Worm (Caenorhabditis elegans) whole organism, midembryonic: ENCODE results near the gene B0244.4.

Experiments used
- T22C8.4 ChIP-seq: fragments of 200-800 bp; sonication (Bioruptor generic); IDR thresholded peaks from 2 replicates; pipeline ENCODE4 v1.3.6; 2022; ENCODE audit warnings: missing genetic modification characterization, missing compliant biosample characterization
- cog-1 ChIP-seq: sonication (generic microtip); optimal IDR thresholded peaks from 2 replicates; lab custom pipeline; 2016; ENCODE audit warnings: missing genetic modification characterization, missing compliant biosample characterization
- flt-1 ChIP-seq: fragments of 200-800 bp; sonication (Bioruptor generic); IDR thresholded peaks from 2 replicates; pipeline ENCODE4 v1.3.6; 2022; ENCODE audit warnings: missing genetic modification characterization, missing compliant biosample characterization
- klf-2 ChIP-seq: fragments of 200-800 bp; sonication (Bioruptor generic); conservative IDR thresholded peaks from 2 replicates; pipeline ENCODE4 v1.3.6; 2022; ENCODE audit warnings: missing genetic modification reagents, missing genetic modification characterization, missing compliant biosample characterization
- med-1 ChIP-seq: sonication (generic microtip); optimal IDR thresholded peaks from 2 replicates; lab custom pipeline; 2017; ENCODE audit warnings: missing genetic modification characterization, mild to moderate bottlenecking, missing compliant biosample characterization, antibody characterized with exemption, missing genetic modification reagents; ENCODE audit not compliant: insufficient read depth
- ref-1 ChIP-seq: fragments of 200-800 bp; sonication (Bioruptor generic); conservative IDR thresholded peaks from 2 replicates; pipeline ENCODE4 v1.3.6; 2022; ENCODE audit warnings: missing genetic modification reagents, missing genetic modification characterization, missing compliant biosample characterization
- tab-1 ChIP-seq: fragments of 200-800 bp; sonication (Bioruptor generic); IDR thresholded peaks from 2 replicates; pipeline ENCODE4 v1.3.6; 2022; ENCODE audit warnings: missing genetic modification characterization, missing compliant biosample characterization
- ztf-23 ChIP-seq: fragments of 200-800 bp; sonication (Bioruptor generic); IDR thresholded peaks from 2 replicates; pipeline ENCODE4 v1.3.6; 2022; ENCODE audit warnings: missing genetic modification reagents, missing genetic modification characterization, missing compliant biosample characterization
- ztf-29 ChIP-seq: fragments of 200-800 bp; sonication (Bioruptor generic); IDR thresholded peaks from 2 replicates; pipeline ENCODE4 v1.3.6; 2022; ENCODE audit warnings: missing genetic modification reagents, missing genetic modification characterization, missing compliant biosample characterization

B0244.4 gene

DNA sequence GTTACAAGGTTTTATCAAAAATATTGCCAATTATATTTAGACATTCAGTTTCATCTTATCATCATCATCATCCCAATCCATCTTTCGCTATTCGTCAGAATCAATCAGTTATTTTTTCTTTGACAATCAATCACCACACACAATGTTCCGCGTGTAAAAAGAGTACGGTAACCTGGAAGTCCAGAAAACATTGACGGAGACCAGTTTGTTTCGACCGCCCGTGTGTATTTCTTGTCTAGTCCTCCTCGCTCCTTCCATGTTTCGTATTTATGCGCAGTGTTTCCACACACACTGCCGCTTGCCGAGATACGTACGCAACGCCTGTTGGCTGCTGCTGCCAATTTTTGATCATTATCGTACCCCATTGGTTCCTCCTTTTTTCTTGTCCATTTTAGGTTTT is 36.6 kb upstream of the B0244.4 start:
- TF ChIP-seq cog-1 (no peak), med-1 (GFP tag; lab: Kevin White, UChicago) (no peak), klf-2 (GFP tag; lab: Robert Waterston, UW) (no peak), ztf-23 (GFP tag; lab: Robert Waterston, UW) (no peak), tab-1 (GFP tag; lab: Robert Waterston, UW) (no peak), flt-1 (GFP tag; lab: Robert Waterston, UW) (no peak), ztf-29 (no peak), T22C8.4 (GFP tag; lab: Robert Waterston, UW) (no peak), ref-1 (GFP tag; lab: Robert Waterston, UW) (no peak)

DNA sequence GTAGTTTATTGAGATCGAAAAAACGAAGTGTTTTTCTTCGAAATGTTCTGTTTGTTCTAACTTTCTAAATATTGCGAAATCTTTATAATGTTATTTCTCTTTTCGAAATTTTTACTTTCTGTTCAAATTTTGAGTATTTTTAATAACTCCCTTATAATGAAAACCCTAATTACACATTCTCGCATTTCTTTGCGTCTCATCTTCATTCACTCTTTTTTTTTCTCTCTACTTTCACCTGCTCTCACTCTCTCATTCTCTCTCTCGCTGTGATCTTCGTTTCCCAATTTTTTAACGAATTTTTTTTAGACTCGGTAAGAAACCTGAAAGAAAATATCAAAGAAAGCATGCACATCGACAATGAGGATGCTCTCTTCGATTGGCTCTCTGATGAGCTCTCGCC is 36.0 kb upstream of the B0244.4 start, which contains the start of gene rbm-26:
TSS of gene rbm-26 (plus strand) at position 301 of the 400 bp plus-strand sequence.
- no peak for TF ChIP-seq T22C8.4 (GFP tag; lab: Robert Waterston, UW)
- no peak for TF ChIP-seq ref-1 (GFP tag; lab: Robert Waterston, UW)
- TF ChIP-seq ztf-23 (GFP tag; lab: Robert Waterston, UW) = no peak
- no peak for TF ChIP-seq klf-2 (GFP tag; lab: Robert Waterston, UW)
- TF ChIP-seq cog-1 = no peak
- TF ChIP-seq flt-1 (GFP tag; lab: Robert Waterston, UW) = no peak
- no peak for TF ChIP-seq tab-1 (GFP tag; lab: Robert Waterston, UW)
- TF ChIP-seq med-1 (GFP tag; lab: Kevin White, UChicago) = no peak
- TF ChIP-seq ztf-29 = no peak

DNA sequence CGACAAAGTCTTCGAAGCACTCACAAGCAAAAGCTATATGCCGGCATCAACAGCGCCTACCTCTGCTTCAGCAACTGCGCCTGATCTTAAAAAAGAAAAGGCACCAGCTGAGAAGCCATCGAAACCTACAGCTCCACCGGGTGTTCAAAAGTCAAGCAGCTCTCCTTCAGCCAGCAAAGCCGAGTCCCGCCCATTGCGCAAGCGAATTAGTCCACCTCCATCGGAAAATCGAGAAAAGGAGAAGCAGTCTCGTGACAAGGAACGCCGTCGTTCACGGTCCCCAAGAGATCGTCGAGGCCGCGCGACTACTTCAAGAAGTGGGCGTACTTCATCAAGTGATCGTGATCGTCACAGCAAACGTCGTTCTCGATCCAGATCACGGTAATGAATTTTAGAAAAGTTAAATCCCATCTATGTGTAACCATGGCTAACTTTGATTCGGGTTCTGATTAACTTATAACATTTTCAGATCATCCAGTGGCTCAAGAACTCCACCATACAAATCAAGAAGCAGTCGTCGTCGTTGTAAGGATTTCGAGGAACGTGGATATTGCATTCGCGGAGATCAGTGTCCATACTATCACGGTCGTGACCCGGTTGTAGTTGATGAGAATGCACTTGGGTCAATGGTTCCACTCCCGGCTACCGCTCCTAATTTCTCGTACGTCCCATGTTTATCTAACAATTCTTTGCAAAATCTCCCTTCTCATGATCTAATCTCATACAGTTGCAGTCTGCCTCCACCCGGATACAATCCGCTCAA is 35.2 kb upstream of the B0244.4 start:
- TF ChIP-seq T22C8.4 (GFP tag; lab: Robert Waterston, UW) (no peak), tab-1 (GFP tag; lab: Robert Waterston, UW) (no peak), med-1 (GFP tag; lab: Kevin White, UChicago) (no peak), ztf-23 (GFP tag; lab: Robert Waterston, UW) (no peak), ref-1 (GFP tag; lab: Robert Waterston, UW) (no peak), ztf-29 (no peak), cog-1 (no peak), klf-2 (GFP tag; lab: Robert Waterston, UW) (no peak)

DNA sequence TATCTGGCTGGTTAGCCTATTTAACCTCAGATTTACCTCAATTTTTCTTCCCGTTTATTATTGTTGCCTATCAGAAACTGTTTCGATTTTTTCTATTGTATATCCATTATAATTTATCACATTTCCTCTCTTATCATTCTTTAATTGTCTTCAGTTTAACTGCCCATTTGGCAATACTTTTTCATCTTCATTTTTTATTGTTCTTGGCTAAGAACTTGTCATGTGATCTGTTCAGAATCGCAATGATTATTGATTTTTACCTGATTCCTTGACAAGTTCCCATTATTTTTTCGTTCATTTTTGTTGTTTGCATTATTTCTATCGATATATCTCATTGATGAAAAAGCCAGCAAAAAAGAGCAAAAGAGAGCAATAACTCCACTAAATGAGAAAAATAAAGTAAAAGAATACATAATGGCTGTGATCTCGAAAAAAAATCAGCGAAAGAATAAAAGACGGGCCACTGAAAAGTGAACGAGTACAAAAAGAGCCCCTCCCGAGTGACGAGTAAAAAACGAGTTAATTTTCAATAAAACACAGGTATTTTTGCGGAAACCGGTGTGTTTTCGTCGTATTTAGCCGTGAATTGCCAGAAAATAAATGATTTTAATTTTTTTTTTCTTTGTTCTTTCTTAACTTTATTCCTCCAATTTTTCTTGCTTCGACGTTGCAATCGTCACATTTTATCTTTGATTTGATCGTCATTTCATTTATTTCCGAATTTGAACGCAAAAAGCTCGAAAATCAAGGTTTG is 32.9 kb upstream of the B0244.4 start, which contains the start of gene arf-1:
TSS of gene arf-1 (plus strand) at position 657 of the 754 bp plus-strand sequence.
- TF ChIP-seq ref-1 (GFP tag; lab: Robert Waterston, UW) (no peak), ztf-23 (GFP tag; lab: Robert Waterston, UW) (no peak), T22C8.4 (GFP tag; lab: Robert Waterston, UW) (no peak), med-1 (GFP tag; lab: Kevin White, UChicago) (no peak), klf-2 (GFP tag; lab: Robert Waterston, UW) (no peak), flt-1 (GFP tag; lab: Robert Waterston, UW) (no peak), cog-1 (no peak), ztf-29 (no peak), tab-1 (GFP tag; lab: Robert Waterston, UW) (no peak)

DNA sequence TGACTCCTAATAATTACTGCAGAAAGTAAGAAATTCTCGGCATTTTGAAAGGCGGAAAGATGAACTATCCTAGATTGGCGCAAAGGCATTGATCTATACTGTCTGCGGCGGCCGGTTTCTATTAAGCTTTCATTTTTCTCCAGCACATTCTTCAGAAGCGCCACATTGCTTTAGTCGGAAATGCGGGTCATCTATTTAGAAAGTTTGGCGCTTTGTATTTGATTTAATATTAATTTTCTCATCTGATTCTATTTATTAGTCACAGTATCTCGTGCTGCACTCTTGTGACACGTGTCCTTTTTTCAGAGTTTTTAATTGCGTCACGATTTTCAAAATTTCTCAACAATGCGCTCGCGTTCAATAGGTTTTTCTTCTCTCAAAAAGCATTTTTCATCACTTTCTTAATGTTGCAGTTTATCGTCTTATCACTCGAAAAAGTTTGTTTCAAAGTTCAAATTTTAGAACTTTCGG is 32.3 kb upstream of the B0244.4 start:
- TF ChIP-seq ztf-23 (GFP tag; lab: Robert Waterston, UW) (no peak), flt-1 (GFP tag; lab: Robert Waterston, UW) (peak; percentile 15; the same call in 1 of the 2 replicates)

DNA sequence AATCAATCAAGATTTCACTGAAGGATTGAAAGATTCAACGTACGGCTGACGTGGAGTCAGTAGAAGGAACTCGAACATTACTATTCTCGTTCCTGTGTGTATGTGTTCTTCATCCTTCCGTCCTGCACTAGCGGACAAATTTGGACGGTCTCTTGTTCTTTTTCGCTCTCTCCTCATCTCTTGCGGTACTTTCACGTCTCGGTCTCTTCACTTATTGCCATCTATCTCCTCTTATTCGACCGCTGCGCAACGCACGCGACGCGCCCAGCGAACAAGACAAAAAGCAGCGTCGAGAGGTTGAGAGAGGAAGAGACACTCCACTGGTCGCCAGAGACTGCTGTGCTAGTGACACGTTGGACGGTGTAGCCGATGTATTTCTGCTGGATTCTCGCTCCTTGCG is 31.8 kb upstream of the B0244.4 start:
- TF ChIP-seq klf-2 (GFP tag; lab: Robert Waterston, UW) = no peak
- no peak for TF ChIP-seq med-1 (GFP tag; lab: Kevin White, UChicago)
- TF ChIP-seq ztf-29 = peak; percentile 32; the same call in 1 of the 2 replicates
- peak; percentile 55; the same call in 1 of the 2 replicates for TF ChIP-seq ztf-23 (GFP tag; lab: Robert Waterston, UW)
- peak; percentile 77 for TF ChIP-seq cog-1
- TF ChIP-seq ref-1 (GFP tag; lab: Robert Waterston, UW) = no peak
- 0 out of 2 replicates have a peak, but pooled peaks have one; percentile 34 for TF ChIP-seq flt-1 (GFP tag; lab: Robert Waterston, UW)

DNA sequence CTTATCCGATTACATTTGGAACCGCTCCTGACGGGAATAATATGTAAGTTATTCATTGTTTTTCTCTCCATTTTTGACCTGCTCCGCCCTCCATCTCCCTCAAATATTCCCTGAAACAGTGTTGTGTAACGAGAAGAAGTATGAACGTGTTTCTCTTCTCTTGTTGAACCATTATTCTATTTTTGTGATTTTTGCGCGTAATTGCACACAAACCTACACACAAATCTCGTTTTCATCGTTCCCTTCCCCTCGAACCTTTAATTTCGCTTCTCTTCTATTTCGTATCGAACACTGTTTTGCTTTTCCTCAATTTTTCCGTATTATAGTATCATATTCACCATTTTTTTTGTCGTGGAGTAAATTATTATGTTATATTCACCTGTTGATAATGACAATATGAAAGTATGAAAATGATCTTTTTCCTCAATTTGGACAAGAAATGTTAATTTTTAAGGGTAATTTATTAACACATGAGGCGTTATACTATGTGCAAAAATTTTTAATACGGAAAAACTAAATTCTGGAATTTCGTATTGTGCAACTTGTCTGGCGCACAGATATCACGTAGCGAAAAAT is 30.0 kb upstream of the B0244.4 start:
- TF ChIP-seq ztf-23 (GFP tag; lab: Robert Waterston, UW) = no peak
- no peak for TF ChIP-seq T22C8.4 (GFP tag; lab: Robert Waterston, UW)
- no peak for TF ChIP-seq ztf-29
- TF ChIP-seq med-1 (GFP tag; lab: Kevin White, UChicago) = no peak
- no peak for TF ChIP-seq tab-1 (GFP tag; lab: Robert Waterston, UW)
- TF ChIP-seq ref-1 (GFP tag; lab: Robert Waterston, UW) = no peak
- TF ChIP-seq flt-1 (GFP tag; lab: Robert Waterston, UW) = no peak
- TF ChIP-seq klf-2 (GFP tag; lab: Robert Waterston, UW) = no peak
- TF ChIP-seq cog-1 = no peak

DNA sequence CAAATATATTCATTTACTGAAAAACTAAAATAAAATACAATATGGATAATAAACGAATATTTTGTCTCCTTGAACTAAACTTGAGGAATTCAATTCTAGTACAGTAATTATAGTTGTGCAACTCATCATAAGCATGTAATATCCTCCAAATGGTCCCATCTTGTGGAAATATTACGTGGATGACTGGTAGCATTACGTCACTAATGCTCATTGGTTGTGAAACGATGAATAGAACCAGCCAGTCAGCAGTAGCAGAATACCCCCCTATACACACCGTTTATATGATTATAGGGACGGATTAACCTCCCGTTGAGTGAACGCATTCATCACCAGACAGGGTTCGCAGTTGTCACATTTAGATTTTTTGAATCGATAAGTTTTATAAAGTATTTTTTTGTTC is 28.9 kb upstream of the B0244.4 start:
- TF ChIP-seq klf-2 (GFP tag; lab: Robert Waterston, UW) (no peak), T22C8.4 (GFP tag; lab: Robert Waterston, UW) (no peak), med-1 (GFP tag; lab: Kevin White, UChicago) (no peak), ztf-29 (no peak), flt-1 (GFP tag; lab: Robert Waterston, UW) (no peak), cog-1 (no peak), tab-1 (GFP tag; lab: Robert Waterston, UW) (no peak), ref-1 (GFP tag; lab: Robert Waterston, UW) (no peak), ztf-23 (GFP tag; lab: Robert Waterston, UW) (no peak)
